Fruit fly (Drosophila melanogaster): ENCODE measurements around the gene stx.
A peak's percentile ranks its signal among the peaks of the same experiment; 100 is the strongest.

Gene stx

DNA sequence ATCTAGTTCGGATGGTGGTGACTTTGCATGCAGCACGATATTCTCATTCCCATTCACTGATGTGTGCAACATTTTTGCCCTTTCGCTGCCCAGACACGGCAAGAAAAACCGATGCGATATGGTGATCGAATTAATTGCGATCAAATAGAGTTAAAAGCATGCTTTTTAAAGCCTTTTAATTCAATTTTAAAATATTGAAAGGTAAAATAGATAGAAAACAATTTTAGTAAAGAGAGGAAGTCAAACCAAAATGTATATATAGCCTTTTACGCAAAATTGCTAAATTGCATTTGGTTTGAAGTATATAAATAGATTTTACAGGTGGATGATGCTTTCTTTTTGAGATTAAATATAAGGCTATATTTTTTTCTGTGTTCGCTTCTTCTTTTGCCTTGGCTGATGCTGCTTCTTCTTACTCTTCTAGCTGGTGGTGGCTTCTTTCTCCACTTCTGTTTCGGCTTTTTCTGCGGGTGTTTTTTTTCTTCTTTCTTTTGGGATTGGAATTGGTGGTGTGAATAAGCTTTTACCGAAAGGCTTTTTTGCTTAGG, 3.7 kb downstream of the stx start:
- TF ChIP-seq CG9948 (tag; optimal IDR thresholded peaks at IDR 0.05) (peak; percentile 26), CG14655 (GFP tag; optimal IDR thresholded peaks at IDR 0.05) (peak; percentile 28), CG17806 (tag; optimal IDR thresholded peaks at IDR 0.05) (peak; percentile 15), CG32121 (GFP tag; IDR thresholded peaks at IDR 0.05) (no peak), CG12605 (GFP tag; IDR thresholded peaks at IDR 0.05) (0 out of 2 replicates have a peak, but pooled peaks have one; percentile 14), D1 (tag; optimal IDR thresholded peaks at IDR 0.05) (no peak), CG8159 (tag; optimal IDR thresholded peaks at IDR 0.05) (peak; percentile 37)

DNA sequence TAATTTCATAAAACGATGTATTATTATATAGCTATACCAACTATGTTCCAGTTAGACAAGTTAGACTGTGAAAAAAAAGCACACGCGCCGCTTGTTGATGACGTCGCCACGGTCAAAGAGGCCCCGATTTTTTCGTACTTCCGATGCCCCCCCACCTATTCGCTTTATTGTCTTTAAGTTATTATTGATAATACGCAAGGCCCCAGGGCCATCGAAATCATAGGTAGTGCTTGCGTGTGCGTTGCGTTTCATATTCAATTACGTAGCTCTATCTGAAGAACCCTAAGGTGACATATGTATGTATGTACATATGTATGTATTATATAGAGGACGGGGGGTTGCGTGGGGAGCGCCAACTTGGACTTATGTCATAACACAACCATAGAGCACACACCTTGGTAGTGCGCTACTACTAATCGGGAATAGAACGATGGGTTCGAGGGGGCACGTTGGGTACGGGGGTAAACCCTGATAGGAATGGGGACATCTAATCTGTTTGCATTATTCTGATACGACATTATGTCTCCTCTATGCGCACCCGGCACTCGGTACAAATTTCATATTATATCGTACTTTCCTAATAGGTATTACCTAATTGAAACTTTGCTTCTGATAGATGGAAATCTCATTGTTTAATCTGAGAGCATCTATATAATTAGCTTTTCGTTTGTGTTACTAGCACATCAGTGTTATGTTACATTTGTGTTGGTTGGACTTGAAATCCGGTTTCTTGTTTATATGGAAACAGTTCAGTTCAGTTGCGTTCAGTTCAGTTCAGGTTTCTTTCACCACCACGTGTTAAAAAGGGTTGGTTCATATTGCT, 4.9 kb downstream of the stx start:
- TF ChIP-seq D1 (tag; optimal IDR thresholded peaks at IDR 0.05) (no peak), Pif1B (GFP tag; optimal IDR thresholded peaks at IDR 0.05) (no peak), CG15710 (tag; optimal IDR thresholded peaks at IDR 0.05) (no peak), CG8159 (tag; optimal IDR thresholded peaks at IDR 0.05) (no peak), CG13204 (GFP tag; optimal IDR thresholded peaks at IDR 0.05) (no peak), CG12605 (GFP tag; IDR thresholded peaks at IDR 0.05) (no peak), CG32121 (GFP tag; IDR thresholded peaks at IDR 0.05) (no peak), rn (GFP tag; IDR thresholded peaks at IDR 0.05) (no peak), CG17806 (tag; optimal IDR thresholded peaks at IDR 0.05) (no peak)

DNA sequence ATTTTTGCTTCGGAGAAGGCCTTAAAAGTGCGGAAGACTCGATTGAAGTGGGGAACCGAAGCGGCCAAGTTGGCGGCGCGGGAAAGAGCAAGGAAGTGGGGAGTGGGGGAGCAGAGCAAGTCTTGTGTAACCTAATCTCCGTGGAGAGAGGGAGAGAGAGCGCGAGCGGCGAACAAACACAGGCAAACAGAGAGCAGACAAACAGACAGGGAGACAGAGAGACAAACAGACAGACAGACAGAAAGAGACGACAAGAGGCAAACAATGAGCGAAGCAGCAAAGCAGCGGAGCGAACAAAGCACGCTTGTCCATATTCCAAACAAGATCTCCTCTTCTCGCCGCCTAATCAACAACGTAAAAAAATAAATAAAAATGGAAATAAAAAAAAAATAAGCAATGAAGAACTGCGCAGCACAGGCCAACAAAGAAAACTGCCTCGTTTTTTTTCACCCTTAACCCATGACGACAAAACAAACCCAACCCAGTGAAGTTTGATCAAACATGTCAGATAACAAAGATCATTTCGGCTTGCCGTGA, 5.8 kb downstream of the stx start:
- TF ChIP-seq Ets98B (GFP tag; IDR thresholded peaks at IDR 0.05) (peak; percentile 30; the same call in 1 of the 2 replicates), Pif1A (GFP tag; optimal IDR thresholded peaks at IDR 0.05) (peak; percentile 44), CG9948 (tag; optimal IDR thresholded peaks at IDR 0.05) (peak; percentile 16), EcR (GFP tag; optimal IDR thresholded peaks at IDR 0.05) (peak; percentile 25), gl (tag; optimal IDR thresholded peaks at IDR 0.05) (peak; percentile 51), fd96Ca (GFP tag; IDR thresholded peaks at IDR 0.05) (peak; percentile 44; the same call in 1 of the 3 replicates), CG15710 (tag; optimal IDR thresholded peaks at IDR 0.05) (peak; percentile 35), D1 (tag; optimal IDR thresholded peaks at IDR 0.05) (no peak), CG12605 (GFP tag; IDR thresholded peaks at IDR 0.05) (peak; percentile 60; the same call in 1 of the 2 replicates), CG8301 (tag; optimal IDR thresholded peaks at IDR 0.05) (no peak), Pif1B (GFP tag; optimal IDR thresholded peaks at IDR 0.05) (no peak), CG13204 (GFP tag; optimal IDR thresholded peaks at IDR 0.05) (peak; percentile 72), CG8159 (tag; optimal IDR thresholded peaks at IDR 0.05) (peak; percentile 34)

DNA sequence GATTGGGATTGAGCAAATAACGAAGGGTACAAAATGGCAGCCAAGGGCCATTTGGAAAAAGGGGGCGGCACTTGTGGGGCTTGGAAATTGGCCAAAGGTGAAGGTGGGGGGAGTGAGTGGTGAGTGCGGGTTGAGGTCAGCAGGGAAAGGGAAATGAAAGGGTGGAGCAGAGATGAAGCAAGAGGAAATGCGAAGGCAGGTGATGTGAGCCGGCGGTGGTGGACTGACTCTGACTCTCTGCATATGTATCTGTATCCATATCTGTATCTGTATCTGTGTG, 6.7 kb downstream of the stx start:
- TF ChIP-seq gl (tag; optimal IDR thresholded peaks at IDR 0.05) = peak; percentile 10
- TF ChIP-seq CG4496 (GFP tag; IDR thresholded peaks at IDR 0.05) = no peak

DNA sequence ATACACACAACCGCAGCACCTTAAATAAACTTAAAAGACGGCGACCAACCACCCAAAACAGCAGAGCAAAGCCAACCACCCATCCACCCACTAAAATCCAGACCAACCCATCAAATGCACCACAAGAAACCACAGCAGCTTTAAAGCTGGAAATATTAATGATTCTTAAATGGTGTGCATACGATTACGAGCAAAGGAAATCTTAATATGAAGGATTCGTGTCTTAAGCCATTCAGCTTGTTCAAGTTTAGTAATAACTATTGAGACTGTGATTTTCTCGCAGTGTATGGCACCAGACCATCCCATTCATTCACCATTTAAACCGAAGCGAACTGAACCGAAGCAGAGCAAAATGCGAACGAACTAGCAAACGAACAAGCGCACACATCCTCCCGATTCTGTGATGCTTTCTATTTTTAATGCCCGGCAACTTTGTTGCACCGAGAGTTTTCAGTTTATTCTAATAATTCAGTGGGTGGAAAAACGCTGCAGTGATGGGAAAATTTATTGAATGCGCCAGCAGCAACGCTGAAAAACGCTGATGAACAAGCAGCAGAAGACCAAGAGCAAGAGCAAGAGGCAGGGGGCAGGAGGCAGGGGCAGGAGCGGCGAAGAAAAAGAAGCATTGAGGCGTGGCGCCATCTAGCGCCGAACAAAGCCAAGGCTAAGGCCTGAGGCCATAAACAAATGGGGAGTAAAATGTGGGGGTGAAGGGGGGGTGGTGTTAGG, 7.2 kb downstream of the stx start:
- TF ChIP-seq CG17806 (tag; optimal IDR thresholded peaks at IDR 0.05) (peak; percentile 71), CG12605 (GFP tag; IDR thresholded peaks at IDR 0.05) (peak; percentile 77), CG15710 (tag; optimal IDR thresholded peaks at IDR 0.05) (peak; percentile 68), CG13204 (GFP tag; optimal IDR thresholded peaks at IDR 0.05) (no peak), CG8159 (tag; optimal IDR thresholded peaks at IDR 0.05) (peak; percentile 63), Snoo (tag; optimal IDR thresholded peaks at IDR 0.05) (peak; percentile 37), CG32121 (GFP tag; IDR thresholded peaks at IDR 0.05) (peak; percentile 92), gl (tag; optimal IDR thresholded peaks at IDR 0.05) (peak; percentile 36), CG10348 (GFP tag; IDR thresholded peaks at IDR 0.05) (peak; percentile 64), Pif1B (GFP tag; optimal IDR thresholded peaks at IDR 0.05) (peak; percentile 59), EcR (GFP tag; optimal IDR thresholded peaks at IDR 0.05) (no peak), CG9948 (tag; optimal IDR thresholded peaks at IDR 0.05) (peak; percentile 70), D1 (tag; optimal IDR thresholded peaks at IDR 0.05) (no peak), CG14655 (GFP tag; optimal IDR thresholded peaks at IDR 0.05) (peak; percentile 92), rn (GFP tag; IDR thresholded peaks at IDR 0.05) (peak; percentile 50; the same call in 1 of the 2 replicates), Pif1A (GFP tag; optimal IDR thresholded peaks at IDR 0.05) (peak; percentile 83), fd96Ca (GFP tag; IDR thresholded peaks at IDR 0.05) (peak; percentile 94), CG34367 (tag; optimal IDR thresholded peaks at IDR 0.05) (peak; percentile 69), Ets98B (GFP tag; IDR thresholded peaks at IDR 0.05) (peak; percentile 91), CG4496 (GFP tag; IDR thresholded peaks at IDR 0.05) (peak; percentile 95), CG8301 (tag; optimal IDR thresholded peaks at IDR 0.05) (peak; percentile 91)

Data from whole organism, pupa.